Fruit fly (Drosophila melanogaster) whole organism, wandering third instar larva: ENCODE results near the gene Cby.
A peak's percentile ranks its signal among the peaks of the same experiment; 100 is the strongest.

ENCODE experiments used
- Abd-B ChIP-seq: fragments of >200 bp; optimal IDR thresholded peaks from 2 replicates; lab custom pipeline; 2017; ENCODE audit warnings: missing biosample characterization, missing genetic modification characterization
- CG32264 ChIP-seq: fragments of 200-800 bp; sonication (Bioruptor generic); optimal IDR thresholded peaks from 2 replicates; lab custom pipeline; 2016; ENCODE audit warnings: missing biosample characterization, missing genetic modification characterization
- CG9705 ChIP-seq: fragments of 200-800 bp; sonication (Bioruptor generic); optimal IDR thresholded peaks from 2 replicates; lab custom pipeline; 2018; ENCODE audit warnings: missing biosample characterization, mild to moderate bottlenecking, missing genetic modification characterization
- CrebA ChIP-seq: fragments of 200-800 bp; sonication (Bioruptor generic); optimal IDR thresholded peaks from 2 replicates; lab custom pipeline; 2016; ENCODE audit warnings: missing biosample characterization, mild to moderate bottlenecking, missing genetic modification characterization, borderline replicate concordance
- Dfd ChIP-seq: fragments of >200 bp; optimal IDR thresholded peaks from 2 replicates; lab custom pipeline; 2017; ENCODE audit warnings: missing biosample characterization, missing genetic modification characterization
- Dif ChIP-seq: fragments of 200-275, 200-300 bp; sonication (Bioruptor generic); optimal IDR thresholded peaks from 2 replicates; lab custom pipeline; 2018; ENCODE audit warnings: missing biosample characterization, missing genetic modification characterization; ENCODE audit not compliant: partially characterized antibody
- GATAd ChIP-seq: sonication (Bioruptor generic); optimal IDR thresholded peaks from 2 replicates; lab custom pipeline; 2016; ENCODE audit warnings: missing biosample characterization, missing genetic modification characterization
- HLH106 ChIP-seq: fragments of 200-800 bp; optimal IDR thresholded peaks from 3 replicates; lab custom pipeline; 2019; ENCODE audit warnings: missing biosample characterization, mild to moderate bottlenecking, missing genetic modification characterization, moderate library complexity
- Hnf4 ChIP-seq: fragments of 200-800 bp; sonication (Bioruptor generic); optimal IDR thresholded peaks from 2 replicates; lab custom pipeline; 2016; ENCODE audit warnings: missing biosample characterization, mild to moderate bottlenecking, missing genetic modification characterization
- Hr78 ChIP-seq: fragments of >200 bp; optimal IDR thresholded peaks from 2 replicates; lab custom pipeline; 2017; ENCODE audit warnings: missing biosample characterization, missing genetic modification characterization
- Hr83 ChIP-seq: fragments of 200-300 bp; sonication (Bioruptor generic); optimal IDR thresholded peaks from 2 replicates; lab custom pipeline; 2016; ENCODE audit warnings: missing biosample characterization, mild to moderate bottlenecking, missing genetic modification characterization, moderate library complexity; ENCODE audit not compliant: poor library complexity, severe bottlenecking
- Jra ChIP-seq: sonication (Bioruptor generic); optimal IDR thresholded peaks from 2 replicates; lab custom pipeline; 2016; ENCODE audit warnings: missing biosample characterization, missing genetic modification characterization
- Mio ChIP-seq: sonication (Bioruptor generic); optimal IDR thresholded peaks from 2 replicates; lab custom pipeline; 2016; ENCODE audit warnings: missing biosample characterization, missing genetic modification characterization
- Myc ChIP-seq: fragments of >200 bp; optimal IDR thresholded peaks from 2 replicates; lab custom pipeline; 2017
- OdsH ChIP-seq: fragments of 200-800 bp; sonication (Bioruptor generic); optimal IDR thresholded peaks from 2 replicates; lab custom pipeline; 2016; ENCODE audit warnings: missing biosample characterization, mild to moderate bottlenecking, missing genetic modification characterization
- Sp1 ChIP-seq: fragments of 200-800 bp; sonication (Bioruptor generic); optimal IDR thresholded peaks from 3 replicates; lab custom pipeline; 2019; ENCODE audit warnings: missing biosample characterization, mild to moderate bottlenecking, missing genetic modification characterization, moderate library complexity
- Vsx2 ChIP-seq: fragments of 200-300, 225-300 bp; sonication (Bioruptor generic); optimal IDR thresholded peaks from 2 replicates; lab custom pipeline; 2018; ENCODE audit warnings: missing biosample characterization, missing genetic modification characterization; ENCODE audit not compliant: partially characterized antibody
- br ChIP-seq: fragments of 200-800 bp; sonication (Bioruptor generic); optimal IDR thresholded peaks from 2 replicates; lab custom pipeline; 2016; ENCODE audit warnings: missing biosample characterization, missing genetic modification characterization
- brk ChIP-seq: fragments of 200-800 bp; sonication (Bioruptor generic); optimal IDR thresholded peaks from 2 replicates; lab custom pipeline; 2016; ENCODE audit warnings: missing biosample characterization, mild to moderate bottlenecking, missing genetic modification characterization
- dl ChIP-seq, 2 experiments: fragments of 175-275, 200-275 bp in 1 of 2; fragments of 200-275 bp in 1 of 2; sonication (Bioruptor generic); optimal IDR thresholded peaks; lab custom pipeline; 2018; ENCODE audit warnings: mild to moderate bottlenecking in 2 of 2, missing biosample characterization in 2 of 2, missing genetic modification characterization in 2 of 2, moderate library complexity in 2 of 2; ENCODE audit not compliant: partially characterized antibody in 2 of 2, insufficient read depth in 1 of 2
- dmrt93B ChIP-seq: fragments of 200-800 bp; sonication (Bioruptor generic); optimal IDR thresholded peaks from 2 replicates; lab custom pipeline; 2018; ENCODE audit warnings: missing biosample characterization, mild to moderate bottlenecking, missing genetic modification characterization
- dsf ChIP-seq: sonication (Bioruptor generic); optimal IDR thresholded peaks from 2 replicates; lab custom pipeline; 2016; ENCODE audit warnings: missing biosample characterization, missing genetic modification characterization, borderline replicate concordance
- ey ChIP-seq: fragments of 200-800 bp; sonication (Bioruptor generic); optimal IDR thresholded peaks from 2 replicates; lab custom pipeline; 2016; ENCODE audit warnings: missing biosample characterization, missing genetic modification characterization
- foxo ChIP-seq, 2 experiments: fragments of 200-800 bp; sonication (Bioruptor generic); optimal IDR thresholded peaks; 2 replicates in 1 of 2; 3 replicates in 1 of 2; lab custom pipeline; 2016 to 2017; ENCODE audit warnings: missing biosample characterization in 2 of 2, missing genetic modification characterization in 2 of 2
- fru ChIP-seq: fragments of 200-800 bp; sonication (Bioruptor generic); optimal IDR thresholded peaks from 3 replicates; lab custom pipeline; 2016; ENCODE audit warnings: missing biosample characterization, mild to moderate bottlenecking, missing genetic modification characterization
- h ChIP-seq: fragments of 200-800 bp; sonication (Bioruptor generic); optimal IDR thresholded peaks from 3 replicates; lab custom pipeline; 2016; ENCODE audit warnings: missing biosample characterization, mild to moderate bottlenecking, missing genetic modification characterization
- jim ChIP-seq: fragments of 175-275, 200-325 bp; sonication (Bioruptor generic); optimal IDR thresholded peaks from 2 replicates; lab custom pipeline; 2016; ENCODE audit warnings: missing biosample characterization, mild to moderate bottlenecking, missing genetic modification characterization
- lola ChIP-seq: fragments of >200 bp; optimal IDR thresholded peaks from 2 replicates; lab custom pipeline; 2017; ENCODE audit warnings: missing biosample characterization, missing genetic modification characterization
- psq ChIP-seq: fragments of 200-800 bp; sonication (Bioruptor generic); optimal IDR thresholded peaks from 3 replicates; lab custom pipeline; 2017; ENCODE audit warnings: missing biosample characterization, mild to moderate bottlenecking, missing genetic modification characterization, moderate library complexity
- rgr ChIP-seq: fragments of 200-800 bp; sonication (Bioruptor generic); optimal IDR thresholded peaks from 3 replicates; lab custom pipeline; 2016; ENCODE audit warnings: missing biosample characterization, mild to moderate bottlenecking, missing genetic modification characterization
- sage ChIP-seq: fragments of 200-800 bp; sonication (Bioruptor generic); optimal IDR thresholded peaks from 2 replicates; lab custom pipeline; 2016; ENCODE audit warnings: missing biosample characterization, mild to moderate bottlenecking, missing genetic modification characterization
- usp ChIP-seq: fragments of >200 bp; optimal IDR thresholded peaks from 2 replicates; lab custom pipeline; 2017; ENCODE audit warnings: missing biosample characterization, missing genetic modification characterization
- woc ChIP-seq: sonication (Bioruptor generic); optimal IDR thresholded peaks from 2 replicates; lab custom pipeline; 2016; ENCODE audit warnings: missing biosample characterization, mild to moderate bottlenecking, missing genetic modification characterization

The Cby gene

DNA sequence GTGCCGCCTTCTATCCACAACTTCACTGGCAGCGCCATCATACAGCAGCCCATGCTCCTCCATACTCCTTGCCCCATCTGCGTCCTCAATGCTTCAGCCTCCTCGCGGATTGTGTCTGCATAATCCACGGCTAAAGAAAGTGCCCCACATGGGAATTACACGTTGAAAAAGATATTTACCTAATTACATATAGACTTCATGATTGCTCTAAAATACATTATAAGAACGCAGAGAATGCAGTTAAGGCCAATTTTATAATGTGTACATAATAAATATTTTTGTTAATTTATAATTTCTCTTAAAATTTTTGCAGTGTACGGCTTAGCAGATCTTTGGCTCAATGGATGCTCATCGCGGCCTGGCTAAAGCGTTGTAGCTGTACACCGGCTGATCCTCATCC is 37.8 kb downstream of the Cby start:
- TF ChIP-seq CG9705 (GFP tag; lab: Kevin White, UChicago) (peak; percentile 32), Hr83 (GFP tag; lab: Kevin White, UChicago) (no peak), fru (GFP tag; lab: Kevin White, UChicago) (peak; percentile 67), br (GFP tag; lab: Kevin White, UChicago) (peak; percentile 27), ey (GFP tag; lab: Kevin White, UChicago) (peak; percentile 62), psq (GFP tag; lab: Kevin White, UChicago) (peak; percentile 66), woc (GFP tag; lab: Kevin White, UChicago) (peak; percentile 49), rgr (GFP tag; lab: Kevin White, UChicago) (peak; percentile 68), HLH106 (peak; percentile 78), Hnf4 (peak; percentile 49), lola (GFP tag; lab: Kevin White, UChicago) (no peak), brk (peak; percentile 67), dmrt93B (peak; percentile 57), Sp1 (GFP tag; lab: Kevin White, UChicago) (peak; percentile 79), OdsH (GFP tag; lab: Kevin White, UChicago) (peak; percentile 78), sage (GFP tag; lab: Kevin White, UChicago) (peak; percentile 29), Dfd (GFP tag; lab: Kevin White, UChicago) (no peak), Dif (no peak), h (GFP tag; lab: Kevin White, UChicago) (peak; percentile 79), foxo (GFP tag; optimal IDR thresholded peaks at IDR 0.05; lab: Kevin White, UChicago) (peak in 1 of 2 experiments; percentile 69)

DNA sequence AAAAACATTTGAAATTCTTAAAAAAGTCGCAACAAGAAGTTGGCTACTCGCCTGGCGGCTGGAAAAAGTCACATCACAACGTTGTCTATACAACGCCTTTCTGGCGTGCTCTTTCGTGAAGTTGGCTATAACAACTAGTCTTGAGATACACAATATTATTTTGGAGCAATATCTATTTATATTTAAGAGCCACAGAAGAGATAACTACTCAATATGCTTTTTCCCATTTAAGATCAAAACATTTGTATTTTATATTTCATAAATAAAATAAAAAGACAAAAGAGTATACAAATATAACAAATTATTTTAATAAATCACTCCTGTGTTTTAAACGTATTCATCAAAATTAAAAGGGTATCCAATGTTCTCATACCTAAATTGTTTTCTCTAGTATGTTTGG is 39.1 kb downstream of the Cby start:
- TF ChIP-seq h (GFP tag; lab: Kevin White, UChicago) (no peak), GATAd (GFP tag; lab: Kevin White, UChicago) (no peak), jim (GFP tag; lab: Kevin White, UChicago) (no peak), Jra (GFP tag; lab: Kevin White, UChicago) (no peak), Abd-B (GFP tag; lab: Kevin White, UChicago) (no peak), CrebA (GFP tag; lab: Kevin White, UChicago) (no peak), Mio (GFP tag; lab: Kevin White, UChicago) (no peak), brk (no peak), dsf (GFP tag; lab: Kevin White, UChicago) (no peak), HLH106 (no peak), dl (GFP tag; optimal IDR thresholded peaks at IDR 0.05; lab: Kevin White, UChicago; ENCODE audit: insufficient read depth in 1 of 2, partially characterized antibody in 2 of 2) (no peak)

DNA sequence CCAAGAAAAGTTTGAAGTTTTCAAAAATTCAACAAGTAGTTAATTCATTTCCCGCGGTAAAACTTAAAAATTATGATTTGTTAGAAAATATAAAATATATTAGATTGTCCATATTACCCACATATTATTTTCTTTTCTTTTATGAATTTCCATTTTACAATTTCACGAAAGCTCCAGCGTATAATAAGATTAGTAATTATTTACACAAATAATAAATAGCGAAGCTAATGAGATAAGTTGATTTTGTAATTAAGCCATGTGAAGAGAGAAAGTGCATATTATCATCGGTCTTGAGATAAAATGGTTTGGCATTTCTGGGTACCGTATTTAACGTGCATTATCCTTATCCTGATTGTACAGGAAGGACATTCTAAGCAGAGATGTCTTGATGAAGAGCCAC is 43.7 kb downstream of the Cby start, which contains the start of gene Qsox3:
TSS of gene Qsox3 (plus strand) at position 301 of the 400 bp plus-strand sequence.
- TF ChIP-seq ey (GFP tag; lab: Kevin White, UChicago): no peak
- no peak for TF ChIP-seq Hr78 (GFP tag; lab: Kevin White, UChicago)
- no peak for TF ChIP-seq fru (GFP tag; lab: Kevin White, UChicago)
- no peak for TF ChIP-seq h (GFP tag; lab: Kevin White, UChicago)
- TF ChIP-seq woc (GFP tag; lab: Kevin White, UChicago): no peak
- no peak for TF ChIP-seq usp
- no peak for TF ChIP-seq CG32264
- no peak for TF ChIP-seq foxo (GFP tag; optimal IDR thresholded peaks at IDR 0.05; lab: Kevin White, UChicago)
- TF ChIP-seq CrebA (GFP tag; lab: Kevin White, UChicago): no peak
- no peak for TF ChIP-seq rgr (GFP tag; lab: Kevin White, UChicago)

DNA sequence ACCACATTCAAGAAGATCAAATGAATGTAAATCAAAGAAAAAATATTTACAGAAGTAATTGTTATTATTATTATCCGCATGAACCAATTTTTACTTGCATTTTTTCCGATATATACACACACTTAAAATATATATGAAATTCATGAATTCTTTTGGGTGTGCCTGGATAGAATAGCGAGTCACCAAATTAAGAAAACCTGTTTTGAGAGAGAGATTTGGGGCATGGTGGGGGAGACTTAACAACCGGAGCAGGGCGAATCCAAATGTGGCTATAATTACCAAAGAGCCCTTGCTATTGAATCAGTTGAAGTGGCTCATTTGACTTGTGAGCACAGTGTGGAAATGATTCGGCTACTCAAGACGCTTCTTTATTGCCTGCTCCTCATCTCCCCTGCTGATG is 45.6 kb downstream of the Cby start, which contains the start of gene Qsox2:
TSS of gene Qsox2 (plus strand) at position 301 of the 400 bp plus-strand sequence.
- TF ChIP-seq dmrt93B: no peak
- TF ChIP-seq fru (GFP tag; lab: Kevin White, UChicago): no peak
- TF ChIP-seq Myc (lab: Kevin White, UChicago): no peak
- TF ChIP-seq Vsx2 (GFP tag; lab: Kevin White, UChicago): peak; percentile 34
- TF ChIP-seq sage (GFP tag; lab: Kevin White, UChicago): no peak
